Worm (Caenorhabditis elegans) whole organism, late embryonic: ENCODE data around the gene C54C6.4.

Source experiments
- F13H6.1 ChIP-seq: sonication (generic microtip); optimal IDR thresholded peaks from 2 replicates; lab custom pipeline; 2016; ENCODE audit warnings: missing genetic modification characterization, missing compliant biosample characterization
- K02D7.2 ChIP-seq: sonication (generic microtip); optimal IDR thresholded peaks from 2 replicates; lab custom pipeline; 2017; ENCODE audit warnings: mild to moderate bottlenecking, missing genetic modification characterization, missing compliant biosample characterization
- ceh-24 ChIP-seq: sonication (generic microtip); optimal IDR thresholded peaks from 2 replicates; lab custom pipeline; 2016; ENCODE audit warnings: mild to moderate bottlenecking, missing genetic modification characterization, missing compliant biosample characterization
- ceh-34 ChIP-seq: sonication (generic microtip); optimal IDR thresholded peaks from 2 replicates; lab custom pipeline; 2016; ENCODE audit warnings: mild to moderate bottlenecking, missing genetic modification characterization, missing compliant biosample characterization
- dve-1 ChIP-seq: sonication (generic microtip); optimal IDR thresholded peaks from 2 replicates; lab custom pipeline; 2017; ENCODE audit warnings: antibody characterized with exemption, mild to moderate bottlenecking, missing genetic modification characterization, missing compliant biosample characterization
- elt-4 ChIP-seq: sonication (generic microtip); optimal IDR thresholded peaks from 2 replicates; lab custom pipeline; 2016; ENCODE audit warnings: missing genetic modification characterization, missing compliant biosample characterization
- eyg-1 ChIP-seq: sonication (generic microtip); optimal IDR thresholded peaks from 2 replicates; lab custom pipeline; 2016; ENCODE audit warnings: missing genotype, missing genetic modification characterization, missing compliant biosample characterization
- hlh-30 ChIP-seq: sonication (generic microtip); optimal IDR thresholded peaks from 2 replicates; lab custom pipeline; 2017; ENCODE audit warnings: antibody characterized with exemption, missing genetic modification characterization, missing compliant biosample characterization; ENCODE audit not compliant: insufficient read depth
- nfya-1 ChIP-seq: sonication (generic microtip); optimal IDR thresholded peaks from 2 replicates; lab custom pipeline; 2017; ENCODE audit warnings: missing genetic modification characterization, mild to moderate bottlenecking, missing compliant biosample characterization, antibody characterized with exemption, moderate library complexity
- nhr-11 ChIP-seq: fragments of 150-350 bp; optimal IDR thresholded peaks from 2 replicates; lab custom pipeline; 2014; ENCODE audit warnings: missing biosample characterization, missing genetic modification characterization
- tbx-2 ChIP-seq: sonication (generic microtip); optimal IDR thresholded peaks from 2 replicates; lab custom pipeline; 2016; ENCODE audit warnings: missing genetic modification characterization, missing compliant biosample characterization

DNA sequence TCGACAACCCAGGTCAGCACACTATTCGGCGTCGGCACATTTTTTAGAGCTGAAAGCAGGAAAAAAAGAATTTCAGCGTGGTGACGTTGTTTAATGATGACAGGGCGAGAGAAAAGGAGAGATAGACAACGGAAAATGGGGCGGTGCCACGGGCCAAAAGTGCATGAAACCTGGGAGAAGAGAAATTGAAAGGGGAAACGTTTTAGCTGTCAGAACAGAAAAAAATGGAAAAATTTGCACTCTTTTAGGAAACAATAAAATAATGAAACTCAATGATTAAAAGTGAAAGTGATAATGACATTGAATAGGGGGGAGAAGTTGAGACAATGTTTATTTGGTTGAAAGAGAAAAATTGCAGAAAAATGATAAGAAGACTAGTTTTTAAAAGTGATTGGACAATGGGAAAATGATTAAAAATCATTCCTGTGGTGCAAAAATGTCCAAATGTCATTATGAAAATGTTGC, 23.7 kb upstream of the C54C6.4 start, which contains the start of gene pitp-1:
- TF ChIP-seq hlh-30 = no peak
- no peak for TF ChIP-seq eyg-1 (tag; lab: Kevin White, UChicago)
- no peak for TF ChIP-seq ceh-24 (tag; lab: Kevin White, UChicago)
- TF ChIP-seq nhr-11 (tag; lab: Kevin White, UChicago) = no peak
- no peak for TF ChIP-seq elt-4 (tag; lab: Kevin White, UChicago)
- no peak for TF ChIP-seq K02D7.2 (tag; lab: Kevin White, UChicago)
- no peak for TF ChIP-seq tbx-2 (tag; lab: Kevin White, UChicago)
- no peak for TF ChIP-seq dve-1 (tag; lab: Kevin White, UChicago)
- no peak for TF ChIP-seq nfya-1 (tag; lab: Kevin White, UChicago)
- TF ChIP-seq F13H6.1 (tag; lab: Kevin White, UChicago) = no peak
- no peak for TF ChIP-seq ceh-34
